Fruit fly (Drosophila melanogaster): Measurements from ENCODE around the gene shps.
A peak's percentile ranks its signal among the peaks of the same experiment; 100 is the strongest.

The shps gene

DNA sequence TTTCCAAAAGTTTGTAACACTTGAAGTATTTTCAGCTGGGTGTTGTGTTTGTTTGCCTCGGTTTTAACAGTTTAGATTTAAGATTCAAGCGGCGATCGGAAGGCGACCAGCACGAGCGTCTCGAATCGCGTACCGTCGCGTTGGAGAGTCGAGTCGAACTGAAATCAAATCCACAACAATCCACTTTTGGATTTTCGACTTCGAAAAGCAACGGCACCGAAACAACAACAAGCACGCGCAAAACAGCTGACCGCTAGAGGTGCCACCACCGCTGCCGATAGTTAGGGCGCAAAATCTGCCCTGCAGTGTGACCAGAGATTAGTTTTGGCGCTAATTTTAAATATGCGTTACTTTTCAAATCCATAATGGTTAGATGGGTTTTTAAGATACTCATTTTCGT is 8.3 kb upstream of the shps start, which contains the start of gene jar (continued):
- TF ChIP-seq CG1529 (GFP tag; optimal IDR thresholded peaks at IDR 0.05) (no peak), pita (GFP tag; optimal IDR thresholded peaks at IDR 0.05) (no peak), Chrac-16 (GFP tag; optimal IDR thresholded peaks at IDR 0.05) (no peak), CG10565 (GFP tag; optimal IDR thresholded peaks at IDR 0.05) (no peak), Hmr (GFP tag; optimal IDR thresholded peaks at IDR 0.05) (peak; percentile 59), CG3407 (GFP tag; optimal IDR thresholded peaks at IDR 0.05) (no peak), Opbp (GFP tag; IDR thresholded peaks at IDR 0.05; ENCODE audit: partially characterized antibody) (peak; percentile 95), grau (tag; optimal IDR thresholded peaks at IDR 0.05) (peak; percentile 43), CG11504 (tag; optimal IDR thresholded peaks at IDR 0.05) (peak; percentile 17), CG9797 (GFP tag; optimal IDR thresholded peaks at IDR 0.05) (peak; percentile 99), phol (tag; optimal IDR thresholded peaks at IDR 0.05) (peak; percentile 46), Nf-YC (tag; optimal IDR thresholded peaks at IDR 0.05) (peak; percentile 53), CG12659 (GFP tag; optimal IDR thresholded peaks at IDR 0.05) (peak; percentile 66), Rx (GFP tag; IDR thresholded peaks at IDR 0.05) (no peak), hbn (GFP tag; IDR thresholded peaks at IDR 0.05; ENCODE audit: partially characterized antibody) (peak; percentile 94), CG2678 (tag; optimal IDR thresholded peaks at IDR 0.05) (peak; percentile 34), CG34422 (GFP tag; IDR thresholded peaks at IDR 0.05) (peak; percentile 79; the same call in 2 of the 3 replicates), CG7963 (GFP tag; IDR thresholded peaks at IDR 0.05; ENCODE audit: partially characterized antibody) (peak; percentile 46; the same call in 1 of the 3 replicates), oc (tag; optimal IDR thresholded peaks at IDR 0.05) (peak; percentile 49), BEAF-32 (GFP tag; optimal IDR thresholded peaks at IDR 0.05) (peak; percentile 96), CG7786 (GFP tag; optimal IDR thresholded peaks at IDR 0.05) (no peak), Fer2 (tag; optimal IDR thresholded peaks at IDR 0.05) (no peak), Eip74EF (GFP tag; optimal IDR thresholded peaks at IDR 0.05) (peak in 1 of 2 experiments; percentile 60)

DNA sequence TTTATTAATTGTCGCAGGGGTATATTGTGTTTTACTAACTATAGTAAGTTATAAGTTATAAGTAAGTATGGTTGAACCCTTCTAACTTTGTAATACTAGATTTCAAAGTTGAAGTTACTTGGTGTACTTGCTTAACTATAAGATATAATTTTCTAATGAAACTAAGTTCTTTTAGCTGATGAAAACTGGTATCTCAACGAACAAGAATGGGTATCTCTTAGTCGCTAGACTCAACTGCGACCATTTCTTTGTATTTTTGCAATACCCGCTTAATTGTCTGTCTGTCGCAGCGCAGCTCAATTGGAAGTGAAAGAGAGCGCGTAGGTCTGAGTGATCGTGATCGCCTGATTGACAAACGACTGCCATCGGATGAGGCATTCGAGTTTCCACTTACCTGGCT is 7.1 kb upstream of the shps start:
- TF ChIP-seq D19B (GFP tag; optimal IDR thresholded peaks at IDR 0.05) (peak; percentile 67), mld (GFP tag; IDR thresholded peaks at IDR 0.05; ENCODE audit: partially characterized antibody) (0 out of 3 replicates have a peak, but pooled peaks have one; percentile 43), row (GFP tag; IDR thresholded peaks at IDR 0.05) (no peak), CG34422 (GFP tag; IDR thresholded peaks at IDR 0.05) (no peak), zen (tag; optimal IDR thresholded peaks at IDR 0.05) (peak; percentile 17), gem (tag; optimal IDR thresholded peaks at IDR 0.05) (peak; percentile 15), Elba2 (GFP tag; optimal IDR thresholded peaks at IDR 0.05) (peak; percentile 48)

DNA sequence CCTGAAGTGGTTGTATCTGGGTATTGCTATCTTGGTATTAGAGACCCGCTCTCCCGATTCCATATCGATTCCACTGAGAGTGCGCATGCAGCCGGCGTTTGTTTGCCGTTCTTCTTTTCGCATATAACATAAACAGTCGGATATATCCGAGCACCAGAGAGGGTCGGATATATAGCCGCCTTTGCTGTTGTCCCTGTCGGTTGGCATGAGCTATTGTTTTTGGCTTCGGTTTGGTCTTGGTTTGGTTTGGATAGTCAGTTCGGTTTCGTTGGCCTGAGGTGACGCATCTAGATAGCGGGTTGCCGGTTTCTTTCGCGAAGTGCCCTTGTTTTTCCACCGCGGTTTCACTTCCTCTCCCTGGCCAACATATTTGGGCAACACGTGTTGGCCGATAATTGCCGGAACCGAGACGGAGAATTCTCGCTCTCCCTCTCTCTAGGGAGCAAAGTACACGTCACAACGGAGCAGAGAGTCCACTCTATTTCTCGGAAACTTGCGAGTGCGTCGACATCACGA is 6.5 kb upstream of the shps start, which contains the start of gene Orct2:
Gene Orct2, plus strand, starts transcription at position 255 of the 516 bp plus-strand sequence.
- TF ChIP-seq Rfx (GFP tag; IDR thresholded peaks at IDR 0.05) (0 out of 2 replicates have a peak, but pooled peaks have one; percentile 28), CG10543 (GFP tag; optimal IDR thresholded peaks at IDR 0.05) (peak; percentile 88), Dll (GFP tag; IDR thresholded peaks at IDR 0.05; ENCODE audit: partially characterized antibody) (peak; percentile 22; the same call in 2 of the 4 replicates), cg (GFP tag; optimal IDR thresholded peaks at IDR 0.05) (peak; percentile 27), CG11504 (tag; optimal IDR thresholded peaks at IDR 0.05) (peak; percentile 20), D19A (tag; optimal IDR thresholded peaks at IDR 0.05) (peak; percentile 14), shn (GFP tag; optimal IDR thresholded peaks at IDR 0.05) (peak; percentile 2), CG14667 (GFP tag; IDR thresholded peaks at IDR 0.05) (no peak), Hsf (GFP tag; optimal IDR thresholded peaks at IDR 0.05) (no peak), CG4730 (GFP tag; IDR thresholded peaks at IDR 0.05) (no peak), CG6254 (GFP tag; optimal IDR thresholded peaks at IDR 0.05) (no peak), CG10147 (GFP tag; optimal IDR thresholded peaks at IDR 0.05) (peak; percentile 1), pb (GFP tag; optimal IDR thresholded peaks at IDR 0.05) (peak; percentile 26), Antp (GFP tag; optimal IDR thresholded peaks at IDR 0.05) (peak; percentile 15), Nf-YC (tag; optimal IDR thresholded peaks at IDR 0.05) (peak; percentile 60), klu (GFP tag; IDR thresholded peaks at IDR 0.05) (no peak), CG18599 (GFP tag; optimal IDR thresholded peaks at IDR 0.05) (peak; percentile 66), Dfd (GFP tag; optimal IDR thresholded peaks at IDR 0.05) (no peak), sug (tag; optimal IDR thresholded peaks at IDR 0.05) (peak; percentile 15), H15 (GFP tag; IDR thresholded peaks at IDR 0.05) (no peak)

Measured in whole organism, embryonic.